Worm (Caenorhabditis elegans) whole organism, young adult: Measurements from ENCODE around the gene R166.3.

Source experiments
- B0019.2 ChIP-seq: fragments of 200-800 bp; sonication (Bioruptor generic); conservative IDR thresholded peaks from 2 replicates; pipeline ENCODE4 v1.3.6; 2022; ENCODE audit warnings: missing genetic modification reagents, missing genetic modification characterization, missing compliant biosample characterization
- B0035.1 ChIP-seq: sonication (generic microtip); optimal IDR thresholded peaks from 2 replicates; lab custom pipeline; 2016; ENCODE audit warnings: missing genetic modification characterization, mild to moderate bottlenecking, missing compliant biosample characterization, missing genotype, missing genetic modification reagents
- C06A6.2 ChIP-seq: fragments of 200-800 bp; sonication (Bioruptor generic); conservative IDR thresholded peaks from 2 replicates; pipeline ENCODE4 v1.3.6; 2022; ENCODE audit warnings: missing genetic modification characterization, missing compliant biosample characterization
- F22D6.2 ChIP-seq: sonication (generic microtip); optimal IDR thresholded peaks from 2 replicates; lab custom pipeline; 2016; ENCODE audit warnings: mild to moderate bottlenecking, missing genetic modification characterization, missing compliant biosample characterization
- F33H1.4 ChIP-seq: fragments of 200-800 bp; sonication (Bioruptor generic); IDR thresholded peaks from 2 replicates; pipeline ENCODE4 v1.3.6; 2022; ENCODE audit warnings: missing genetic modification reagents, missing genetic modification characterization, missing compliant biosample characterization
- F55B11.4 ChIP-seq: sonication (generic microtip); optimal IDR thresholded peaks from 2 replicates; lab custom pipeline; 2016; ENCODE audit warnings: missing compliant biosample characterization, missing genetic modification characterization, borderline replicate concordance; ENCODE audit not compliant: insufficient read depth
- F57A8.1 ChIP-seq: fragments of 200-800 bp; sonication (Bioruptor generic); optimal IDR thresholded peaks from 2 replicates; lab custom pipeline; 2018; ENCODE audit warnings: mild to moderate bottlenecking, missing genetic modification characterization, moderate library complexity, missing compliant biosample characterization
- Y53F4B.3 ChIP-seq: fragments of 200-800 bp; sonication (Bioruptor generic); IDR thresholded peaks from 2 replicates; pipeline ENCODE4 v1.3.6; 2022; ENCODE audit warnings: missing genetic modification reagents, missing genetic modification characterization, missing compliant biosample characterization
- ZK185.1 ChIP-seq: sonication (generic microtip); optimal IDR thresholded peaks from 2 replicates; lab custom pipeline; 2016; ENCODE audit warnings: mild to moderate bottlenecking, missing genetic modification characterization, missing compliant biosample characterization; ENCODE audit not compliant: poor library complexity, severe bottlenecking
- akir-1 ChIP-seq: fragments of 200-800 bp; sonication (Bioruptor generic); optimal IDR thresholded peaks from 2 replicates; lab custom pipeline; 2018; ENCODE audit warnings: mild to moderate bottlenecking, missing genetic modification characterization, moderate library complexity, missing compliant biosample characterization
- ama-1 ChIP-seq, 3 experiments: fragments of 150-350 bp in 1 of 3; sonication (generic microtip) in 2 of 3; optimal IDR thresholded peaks; 2 replicates each; lab custom pipeline; 2014 to 2018; ENCODE audit warnings: missing biosample characterization in 2 of 3, missing genetic modification characterization in 2 of 3, missing genetic modification reagents in 2 of 3
- atf-7 ChIP-seq: sonication (generic microtip); optimal IDR thresholded peaks from 2 replicates; lab custom pipeline; 2017; ENCODE audit warnings: mild to moderate bottlenecking, missing genetic modification characterization, missing compliant biosample characterization
- athp-1 ChIP-seq: sonication (generic microtip); optimal IDR thresholded peaks from 2 replicates; lab custom pipeline; 2017; ENCODE audit warnings: mild to moderate bottlenecking, missing genetic modification characterization, missing compliant biosample characterization
- bed-2 ChIP-seq: fragments of 200-800 bp; sonication (Bioruptor generic); IDR thresholded peaks from 2 replicates; pipeline ENCODE4 v1.3.6; 2022; ENCODE audit warnings: missing genetic modification reagents, missing genetic modification characterization, missing compliant biosample characterization
- ccch-3 ChIP-seq: fragments of 200-800 bp; sonication (Bioruptor generic); optimal IDR thresholded peaks from 2 replicates; lab custom pipeline; 2018; ENCODE audit warnings: mild to moderate bottlenecking, missing genetic modification characterization, missing compliant biosample characterization
- ceh-27 ChIP-seq: fragments of 200-800 bp; sonication (Bioruptor generic); optimal IDR thresholded peaks from 2 replicates; lab custom pipeline; 2018; ENCODE audit warnings: mild to moderate bottlenecking, missing genetic modification characterization, moderate library complexity, missing compliant biosample characterization
- ceh-58 ChIP-seq: fragments of 200-800 bp; sonication (Bioruptor generic); IDR thresholded peaks from 2 replicates; pipeline ENCODE4 v1.3.6; 2022; ENCODE audit warnings: missing genetic modification characterization, missing compliant biosample characterization
- ceh-91 ChIP-seq: fragments of 200-800 bp; sonication (Bioruptor generic); IDR thresholded peaks from 2 replicates; pipeline ENCODE4 v1.3.6; 2022; ENCODE audit warnings: missing genetic modification reagents, missing genetic modification characterization, missing compliant biosample characterization
- chd-7 ChIP-seq: sonication (generic microtip); optimal IDR thresholded peaks from 2 replicates; lab custom pipeline; 2016; ENCODE audit warnings: mild to moderate bottlenecking, missing genetic modification characterization, moderate library complexity, missing compliant biosample characterization
- egrh-3 ChIP-seq: fragments of 200-800 bp; sonication (Bioruptor generic); IDR thresholded peaks from 2 replicates; pipeline ENCODE4 v1.3.6; 2022; ENCODE audit warnings: missing genetic modification reagents, missing genetic modification characterization, missing compliant biosample characterization
- ekl-4 ChIP-seq: fragments of 200-800 bp; sonication (Bioruptor generic); IDR thresholded peaks from 2 replicates; pipeline ENCODE4 v1.3.6; 2022; ENCODE audit warnings: missing genetic modification reagents, missing genetic modification characterization, missing compliant biosample characterization
- him-1 ChIP-seq: sonication (generic microtip); optimal IDR thresholded peaks from 2 replicates; lab custom pipeline; 2016; ENCODE audit warnings: missing genotype, missing genetic modification reagents, missing genetic modification characterization, missing compliant biosample characterization
- hmg-1.2 ChIP-seq: fragments of 200-800 bp; sonication (Bioruptor generic); IDR thresholded peaks from 2 replicates; pipeline ENCODE4 v1.3.6; 2022; ENCODE audit warnings: missing genetic modification reagents, missing genetic modification characterization, missing compliant biosample characterization
- hmg-20 ChIP-seq: fragments of 200-800 bp; sonication (Bioruptor generic); IDR thresholded peaks from 2 replicates; pipeline ENCODE4 v1.3.6; 2022; ENCODE audit warnings: missing genetic modification reagents, missing genetic modification characterization, missing compliant biosample characterization
- hrde-1 ChIP-seq: sonication (generic microtip); optimal IDR thresholded peaks from 2 replicates; lab custom pipeline; 2016; ENCODE audit warnings: missing genetic modification characterization, mild to moderate bottlenecking, missing compliant biosample characterization, moderate library complexity, missing genotype, missing genetic modification reagents, borderline replicate concordance
- hsf-1 ChIP-seq: fragments of 200-800 bp; sonication (Bioruptor generic); IDR thresholded peaks from 2 replicates; pipeline ENCODE4 v1.3.6; 2022; ENCODE audit warnings: missing genetic modification reagents, missing genetic modification characterization, missing compliant biosample characterization
- let-526 ChIP-seq: fragments of 200-800 bp; sonication (Bioruptor generic); IDR thresholded peaks from 2 replicates; pipeline ENCODE4 v1.3.6; 2022; ENCODE audit warnings: missing genetic modification reagents, missing genetic modification characterization, missing compliant biosample characterization
- lin-26 ChIP-seq: fragments of 200-800 bp; sonication (Bioruptor generic); IDR thresholded peaks from 2 replicates; pipeline ENCODE4 v1.3.6; 2022; ENCODE audit warnings: missing genetic modification reagents, missing genetic modification characterization, missing compliant biosample characterization
- lin-40 ChIP-seq: sonication (generic microtip); optimal IDR thresholded peaks from 2 replicates; lab custom pipeline; 2016; ENCODE audit warnings: missing genetic modification characterization, mild to moderate bottlenecking, missing compliant biosample characterization, missing genotype, missing genetic modification reagents
- lin-54 ChIP-seq: fragments of 200-800 bp; sonication (Bioruptor generic); optimal IDR thresholded peaks from 2 replicates; lab custom pipeline; 2018; ENCODE audit warnings: mild to moderate bottlenecking, missing genetic modification characterization, missing compliant biosample characterization
- lir-1 ChIP-seq: fragments of 200-800 bp; sonication (Bioruptor generic); conservative IDR thresholded peaks from 2 replicates; pipeline ENCODE4 v1.3.6; 2022; ENCODE audit warnings: missing genetic modification reagents, missing genetic modification characterization, missing compliant biosample characterization
- mcd-1 ChIP-seq: fragments of 200-800 bp; sonication (Bioruptor generic); IDR thresholded peaks from 2 replicates; pipeline ENCODE4 v1.3.6; 2022; ENCODE audit warnings: missing genetic modification reagents, missing genetic modification characterization, missing compliant biosample characterization
- mes-4 ChIP-seq: sonication (generic microtip); optimal IDR thresholded peaks from 2 replicates; lab custom pipeline; 2016; ENCODE audit warnings: missing genotype, missing genetic modification characterization, missing compliant biosample characterization
- nhr-27 ChIP-seq: fragments of 200-800 bp; sonication (Bioruptor generic); optimal IDR thresholded peaks from 2 replicates; lab custom pipeline; 2018; ENCODE audit warnings: mild to moderate bottlenecking, missing genetic modification characterization, moderate library complexity, missing compliant biosample characterization
- pbrm-1 ChIP-seq: fragments of 200-800 bp; sonication (Bioruptor generic); IDR thresholded peaks from 2 replicates; pipeline ENCODE4 v1.3.6; 2022; ENCODE audit warnings: missing genetic modification reagents, missing genetic modification characterization, missing compliant biosample characterization
- pha-4 ChIP-seq: fragments of 150-350 bp; sonication (generic microtip); optimal IDR thresholded peaks from 2 replicates; lab custom pipeline; 2014; ENCODE audit warnings: missing biosample characterization, missing genetic modification reagents, missing genetic modification characterization
- rec-8 ChIP-seq, 2 experiments: sonication (generic microtip); optimal IDR thresholded peaks; 2 replicates each; lab custom pipeline; 2016; ENCODE audit warnings: mild to moderate bottlenecking in 2 of 2, missing genetic modification characterization in 2 of 2, missing genetic modification reagents in 2 of 2, missing genotype in 2 of 2, missing biosample characterization in 1 of 2, missing compliant biosample characterization in 1 of 2, moderate library complexity in 1 of 2
- sdz-38 ChIP-seq: sonication (generic microtip); optimal IDR thresholded peaks from 2 replicates; lab custom pipeline; 2016; ENCODE audit warnings: missing genotype, missing genetic modification characterization, missing compliant biosample characterization
- sea-2 ChIP-seq: fragments of 200-800 bp; sonication (Bioruptor generic); IDR thresholded peaks from 2 replicates; pipeline ENCODE4 v1.3.6; 2022; ENCODE audit warnings: missing genetic modification characterization, missing compliant biosample characterization
- snpc-1.1 ChIP-seq: sonication (generic microtip); optimal IDR thresholded peaks from 2 replicates; lab custom pipeline; 2017; ENCODE audit warnings: missing genetic modification characterization, mild to moderate bottlenecking, missing compliant biosample characterization, antibody characterized with exemption, moderate library complexity, missing genotype, missing genetic modification reagents; ENCODE audit not compliant: insufficient read depth
- snpc-3.4 ChIP-seq: sonication (generic microtip); optimal IDR thresholded peaks from 2 replicates; lab custom pipeline; 2017; ENCODE audit warnings: missing genetic modification characterization, mild to moderate bottlenecking, missing compliant biosample characterization, antibody characterized with exemption, moderate library complexity, missing genotype, missing genetic modification reagents
- snpc-4 ChIP-seq, 5 experiments: fragments of 150-350 bp in 1 of 5; sonication (generic microtip) in 4 of 5; optimal IDR thresholded peaks; 2 replicates each; lab custom pipeline; 2014 to 2018; ENCODE audit warnings: missing genetic modification characterization in 5 of 5, missing biosample characterization in 3 of 5, antibody characterized with exemption in 2 of 5, mild to moderate bottlenecking in 2 of 5, missing compliant biosample characterization in 2 of 5, missing genotype in 2 of 5, moderate library complexity in 2 of 5, missing genetic modification reagents in 1 of 5
- somi-1 ChIP-seq: fragments of 200-800 bp; sonication (Bioruptor generic); optimal IDR thresholded peaks from 2 replicates; lab custom pipeline; 2018; ENCODE audit warnings: mild to moderate bottlenecking, missing genetic modification characterization, missing compliant biosample characterization
- xnd-1 ChIP-seq: sonication (generic microtip); optimal IDR thresholded peaks from 2 replicates; lab custom pipeline; 2016; ENCODE audit warnings: missing genotype, missing genetic modification reagents, missing genetic modification characterization, missing compliant biosample characterization
- ztf-26 ChIP-seq: sonication (generic microtip); optimal IDR thresholded peaks from 2 replicates; lab custom pipeline; 2017; ENCODE audit warnings: missing genetic modification characterization, missing compliant biosample characterization
- ztf-6 ChIP-seq: fragments of 200-800 bp; sonication (Bioruptor generic); IDR thresholded peaks from 2 replicates; pipeline ENCODE4 v1.3.6; 2022; ENCODE audit warnings: missing genetic modification reagents, missing genetic modification characterization, missing compliant biosample characterization

R166.3 gene

DNA sequence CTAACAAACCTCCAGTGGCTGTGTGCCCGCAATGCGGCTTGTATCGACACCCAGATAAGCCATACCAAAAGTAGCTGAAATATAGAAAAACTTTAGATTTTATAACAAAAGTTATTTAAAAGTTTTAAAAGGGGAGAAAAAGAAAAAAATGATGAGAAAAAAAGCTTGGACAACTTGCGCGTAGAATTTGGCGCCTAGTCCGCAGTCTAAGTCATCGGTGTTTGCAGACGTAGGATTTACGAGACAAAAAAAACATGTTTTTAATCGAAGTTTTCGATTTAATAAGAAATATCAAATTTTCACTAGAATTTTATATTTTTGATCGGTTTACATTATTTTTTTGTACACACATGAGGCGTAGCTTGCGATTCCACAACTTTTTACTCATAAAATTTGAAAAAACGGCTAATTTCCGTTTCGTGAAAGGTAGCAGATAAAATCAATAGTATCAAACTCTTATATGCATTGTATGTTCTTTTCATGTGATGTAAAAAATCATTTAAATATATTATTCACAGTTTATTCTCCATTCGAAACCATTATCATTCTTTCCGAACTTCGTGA lies 2.9 kb upstream of the R166.3 start, which contains the start of gene pro-1 (continued):
- TF ChIP-seq pbrm-1 (GFP tag; lab: Robert Waterston, UW) (peak; percentile 94), F57A8.1 (no peak), B0019.2 (GFP tag; lab: Robert Waterston, UW) (no peak; the same call in 1 of the 2 replicates), ceh-58 (GFP tag; lab: Robert Waterston, UW) (peak; percentile 37; the same call in 1 of the 2 replicates), snpc-3.4 (tag; lab: Kevin White, UChicago) (no peak), egrh-3 (no peak), hsf-1 (peak; percentile 48), C06A6.2 (GFP tag; lab: Robert Waterston, UW) (peak; percentile 80), ceh-91 (GFP tag; lab: Robert Waterston, UW) (no peak), snpc-1.1 (tag; lab: Kevin White, UChicago) (peak; percentile 37), ceh-27 (peak; percentile 26), lin-40 (tag; lab: Kevin White, UChicago) (peak; percentile 85), somi-1 (GFP tag; lab: Kevin White, UChicago) (peak; percentile 28), nhr-27 (tag; lab: Kevin White, UChicago) (peak; percentile 12), F55B11.4 (no peak), chd-7 (peak; percentile 94), F33H1.4 (GFP tag; lab: Robert Waterston, UW) (peak; percentile 53), ccch-3 (GFP tag; lab: Kevin White, UChicago) (peak; percentile 15), sea-2 (GFP tag; lab: Robert Waterston, UW) (0 out of 2 replicates have a peak, but pooled peaks have one; percentile 9), ztf-6 (no peak), athp-1 (tag; lab: Kevin White, UChicago) (peak; percentile 99), akir-1 (GFP tag; lab: Kevin White, UChicago) (no peak), hmg-1.2 (GFP tag; lab: Robert Waterston, UW) (peak; percentile 57), F22D6.2 (tag; lab: Kevin White, UChicago) (peak; percentile 15), let-526 (GFP tag; lab: Robert Waterston, UW) (peak; percentile 84), hrde-1 (tag; lab: Kevin White, UChicago) (no peak), mcd-1 (peak; percentile 65), snpc-4 (GFP tag; optimal IDR thresholded peaks at IDR 0.05; lab: Kevin White, UChicago) (no peak), snpc-4 (tag; optimal IDR thresholded peaks at IDR 0.05; lab: Kevin White, UChicago) (peak in 2 of 4 experiments; percentile 58 to 67), rec-8 (tag; optimal IDR thresholded peaks at IDR 0.05; lab: Kevin White, UChicago) (no peak), pha-4 (tag; lab: Kevin White, UChicago) (peak; percentile 67), him-1 (tag; lab: Kevin White, UChicago) (no peak), lin-54 (GFP tag; lab: Kevin White, UChicago) (peak; percentile 74), bed-2 (GFP tag; lab: Robert Waterston, UW) (no peak), hmg-20 (GFP tag; lab: Robert Waterston, UW) (peak; percentile 30; the same call in 1 of the 2 replicates), atf-7 (peak; percentile 81), B0035.1 (tag; lab: Kevin White, UChicago) (peak; percentile 88), sdz-38 (tag; lab: Kevin White, UChicago) (no peak), ztf-26 (tag; lab: Kevin White, UChicago) (peak; percentile 89), ZK185.1 (tag; lab: Kevin White, UChicago) (peak; percentile 90), xnd-1 (no peak), ama-1 (optimal IDR thresholded peaks at IDR 0.05; lab: Kevin White, UChicago) (peak; percentile 81), ama-1 (GFP tag; optimal IDR thresholded peaks at IDR 0.05; lab: Kevin White, UChicago) (peak in 1 of 2 experiments; percentile 30), lin-26 (GFP tag; lab: Robert Waterston, UW) (no peak; the same call in none of the 2 replicates), mes-4 (tag; lab: Kevin White, UChicago) (no peak), ekl-4 (GFP tag; lab: Robert Waterston, UW) (peak; percentile 90), lir-1 (GFP tag; lab: Robert Waterston, UW) (peak; percentile 60), Y53F4B.3 (GFP tag; lab: Robert Waterston, UW) (peak; percentile 52; the same call in 1 of the 2 replicates)
